Worm (Caenorhabditis elegans) whole organism, L4 larva: ENCODE results near the gene cwp-3.

Source experiments
- R02D3.7 ChIP-seq: fragments of 150-350 bp; sonication (generic microtip); optimal IDR thresholded peaks from 3 replicates; lab custom pipeline; 2014; ENCODE audit warnings: missing biosample characterization, missing genetic modification characterization
- Y48G9A.11 ChIP-seq: fragments of 200-800 bp; sonication (Bioruptor generic); IDR thresholded peaks from 2 replicates; pipeline ENCODE4 v1.3.6; 2022; ENCODE audit warnings: missing genetic modification reagents, missing genetic modification characterization, missing compliant biosample characterization
- Y5F2A.4 ChIP-seq: fragments of 200-800 bp; sonication (Bioruptor generic); optimal IDR thresholded peaks from 2 replicates; lab custom pipeline; 2018; ENCODE audit warnings: mild to moderate bottlenecking, missing genetic modification characterization, missing compliant biosample characterization
- ZK337.2 ChIP-seq: fragments of 200-800 bp; sonication (Bioruptor generic); IDR thresholded peaks from 2 replicates; pipeline ENCODE4 v1.3.6; 2022; ENCODE audit warnings: missing genetic modification reagents, missing genetic modification characterization, missing compliant biosample characterization
- ZK546.5 ChIP-seq, 2 experiments: sonication (generic microtip); optimal IDR thresholded peaks; 2 replicates each; lab custom pipeline; 2017; ENCODE audit warnings: missing biosample characterization in 2 of 2, missing genetic modification characterization in 2 of 2
- aha-1 ChIP-seq: fragments of 150-350 bp; peaks from one replicate; lab custom pipeline; 2014; ENCODE audit warnings: missing biosample characterization, missing genetic modification characterization
- aly-2 ChIP-seq: sonication (generic microtip); optimal IDR thresholded peaks from 2 replicates; lab custom pipeline; 2018; ENCODE audit warnings: missing biosample characterization, missing genetic modification characterization
- attf-4 ChIP-seq: sonication (generic microtip); optimal IDR thresholded peaks from 3 replicates; lab custom pipeline; 2017; ENCODE audit warnings: missing biosample characterization, missing genetic modification characterization
- ceh-32 ChIP-seq: sonication (generic microtip); optimal IDR thresholded peaks from 2 replicates; lab custom pipeline; 2016; ENCODE audit warnings: mild to moderate bottlenecking, missing genetic modification characterization, missing compliant biosample characterization; ENCODE audit not compliant: poor library complexity
- ceh-44 ChIP-seq: fragments of 200-800 bp; sonication (Bioruptor generic); IDR thresholded peaks from 2 replicates; pipeline ENCODE4 v1.3.6; 2022; ENCODE audit warnings: missing genetic modification reagents, missing genetic modification characterization, missing compliant biosample characterization
- cey-2 ChIP-seq: sonication (generic microtip); optimal IDR thresholded peaks from 3 replicates; lab custom pipeline; 2017; ENCODE audit warnings: missing genetic modification characterization, mild to moderate bottlenecking, missing compliant biosample characterization, antibody characterized with exemption, borderline replicate concordance; ENCODE audit not compliant: insufficient read depth
- daf-12 ChIP-seq: fragments of 150-350 bp; optimal IDR thresholded peaks from 2 replicates; lab custom pipeline; 2014; ENCODE audit warnings: missing biosample characterization, missing genetic modification reagents, missing genetic modification characterization
- daf-16 ChIP-seq, 3 experiments: sonication (generic microtip); optimal IDR thresholded peaks; 2 replicates each; lab custom pipeline; 2016 to 2017; ENCODE audit warnings: missing genetic modification characterization in 3 of 3, missing genetic modification reagents in 3 of 3, mild to moderate bottlenecking in 2 of 3, missing compliant biosample characterization in 2 of 3, missing biosample characterization in 1 of 3, moderate library complexity in 1 of 3
- dmd-6 ChIP-seq: fragments of 200-800 bp; sonication (Bioruptor generic); IDR thresholded peaks from 2 replicates; pipeline ENCODE4 v1.3.6; 2022; ENCODE audit warnings: missing genetic modification reagents, missing genetic modification characterization, missing compliant biosample characterization
- egl-27 ChIP-seq: sonication (generic microtip); optimal IDR thresholded peaks from 3 replicates; lab custom pipeline; 2017; ENCODE audit warnings: missing biosample characterization, missing genetic modification reagents, missing genetic modification characterization
- fkh-10 ChIP-seq: fragments of 150-350 bp; optimal IDR thresholded peaks from 2 replicates; lab custom pipeline; 2014; ENCODE audit warnings: missing biosample characterization, missing genetic modification reagents, missing genetic modification characterization
- fos-1 ChIP-seq: fragments of 150-350 bp; optimal IDR thresholded peaks from 2 replicates; lab custom pipeline; 2014; ENCODE audit warnings: missing biosample characterization, missing genetic modification characterization
- hlh-11 ChIP-seq: fragments of 200-800 bp; sonication (Bioruptor generic); optimal IDR thresholded peaks from 2 replicates; lab custom pipeline; 2018; ENCODE audit warnings: mild to moderate bottlenecking, missing genetic modification characterization, missing compliant biosample characterization
- lin-13 ChIP-seq: fragments of 150-350 bp; optimal IDR thresholded peaks from 2 replicates; lab custom pipeline; 2014; ENCODE audit warnings: missing biosample characterization, missing genetic modification reagents, missing genetic modification characterization
- lin-39 ChIP-seq: fragments of 150-350 bp; optimal IDR thresholded peaks from 2 replicates; lab custom pipeline; 2014; ENCODE audit warnings: missing biosample characterization, missing genetic modification reagents, missing genetic modification characterization
- lir-3 ChIP-seq: sonication (generic microtip); optimal IDR thresholded peaks from 2 replicates; lab custom pipeline; 2016; ENCODE audit warnings: mild to moderate bottlenecking, missing genetic modification characterization, missing compliant biosample characterization
- mdl-1 ChIP-seq, 2 experiments: fragments of 150-350 bp in 1 of 2; sonication (generic microtip) in 1 of 2; optimal IDR thresholded peaks; 2 replicates each; lab custom pipeline; 2014 to 2017; ENCODE audit warnings: missing biosample characterization in 2 of 2, missing genetic modification characterization in 2 of 2
- mdt-29 ChIP-seq: fragments of 200-800 bp; sonication (Bioruptor generic); IDR thresholded peaks from 2 replicates; pipeline ENCODE4 v1.3.6; 2022; ENCODE audit warnings: missing genetic modification reagents, missing genetic modification characterization, missing compliant biosample characterization
- mxl-2 ChIP-seq: fragments of 200-800 bp; sonication (Bioruptor generic); conservative IDR thresholded peaks from 2 replicates; pipeline ENCODE4 v1.3.6; 2022; ENCODE audit warnings: missing genetic modification reagents, missing genetic modification characterization, missing compliant biosample characterization
- mxl-3 ChIP-seq: fragments of 200-800 bp; sonication (Bioruptor generic); optimal IDR thresholded peaks from 2 replicates; lab custom pipeline; 2018; ENCODE audit warnings: mild to moderate bottlenecking, missing genetic modification characterization, missing compliant biosample characterization
- nhr-10 ChIP-seq: fragments of 150-350 bp; optimal IDR thresholded peaks from 2 replicates; lab custom pipeline; 2014; ENCODE audit warnings: missing biosample characterization, missing genetic modification characterization
- nhr-11 ChIP-seq: fragments of 150-350 bp; optimal IDR thresholded peaks from 2 replicates; lab custom pipeline; 2014; ENCODE audit warnings: missing biosample characterization, missing genetic modification characterization
- nhr-111 ChIP-seq: fragments of 200-800 bp; sonication (Bioruptor generic); optimal IDR thresholded peaks from 2 replicates; lab custom pipeline; 2018; ENCODE audit warnings: mild to moderate bottlenecking, missing genetic modification characterization, missing compliant biosample characterization
- nhr-237 ChIP-seq: sonication (generic microtip); optimal IDR thresholded peaks from 2 replicates; lab custom pipeline; 2017; ENCODE audit warnings: missing biosample characterization, missing genetic modification characterization
- nhr-28 ChIP-seq: fragments of 150-350 bp; optimal IDR thresholded peaks from 2 replicates; lab custom pipeline; 2014; ENCODE audit warnings: missing biosample characterization, missing genetic modification characterization
- nhr-48 ChIP-seq: sonication (generic microtip); optimal IDR thresholded peaks from 2 replicates; lab custom pipeline; 2016; ENCODE audit warnings: mild to moderate bottlenecking, missing genetic modification characterization, missing compliant biosample characterization
- php-3 ChIP-seq: fragments of 200-800 bp; sonication (Bioruptor generic); IDR thresholded peaks from 2 replicates; pipeline ENCODE4 v1.3.6; 2022; ENCODE audit warnings: missing genetic modification reagents, missing genetic modification characterization, missing compliant biosample characterization
- saeg-2 ChIP-seq: fragments of 200-800 bp; sonication (Bioruptor generic); IDR thresholded peaks from 2 replicates; pipeline ENCODE4 v1.3.6; 2022; ENCODE audit warnings: missing genetic modification reagents, missing genetic modification characterization, missing compliant biosample characterization
- skn-1 ChIP-seq: fragments of 150-350 bp; optimal IDR thresholded peaks from 2 replicates; lab custom pipeline; 2014; ENCODE audit warnings: missing biosample characterization, missing genetic modification characterization
- snpc-4 ChIP-seq: fragments of 150-350 bp; optimal IDR thresholded peaks from 2 replicates; lab custom pipeline; 2014; ENCODE audit warnings: missing biosample characterization, missing genetic modification characterization
- tra-1 ChIP-seq: fragments of 200-800 bp; sonication (Bioruptor generic); IDR thresholded peaks from 2 replicates; pipeline ENCODE4 v1.3.6; 2022; ENCODE audit warnings: missing genetic modification reagents, missing genetic modification characterization, missing compliant biosample characterization
- unc-62 ChIP-seq, 3 experiments: fragments of 150-350 bp in 1 of 3; sonication (generic microtip); optimal IDR thresholded peaks in 2 of 3; peaks in 1 of 3; 1 replicate in 1 of 3; 2 replicates in 2 of 3; lab custom pipeline; 2014 to 2017; ENCODE audit warnings: missing biosample characterization in 3 of 3, missing genetic modification characterization in 3 of 3, missing genetic modification reagents in 3 of 3, missing genotype in 1 of 3
- zag-1 ChIP-seq: fragments of 150-350 bp; optimal IDR thresholded peaks from 2 replicates; lab custom pipeline; 2014; ENCODE audit warnings: missing biosample characterization, missing genetic modification characterization
- zfp-3 ChIP-seq: fragments of 200-800 bp; sonication (Bioruptor generic); conservative IDR thresholded peaks from 2 replicates; pipeline ENCODE4 v1.3.6; 2022; ENCODE audit warnings: missing genetic modification reagents, missing genetic modification characterization, missing compliant biosample characterization

The cwp-3 gene

DNA sequence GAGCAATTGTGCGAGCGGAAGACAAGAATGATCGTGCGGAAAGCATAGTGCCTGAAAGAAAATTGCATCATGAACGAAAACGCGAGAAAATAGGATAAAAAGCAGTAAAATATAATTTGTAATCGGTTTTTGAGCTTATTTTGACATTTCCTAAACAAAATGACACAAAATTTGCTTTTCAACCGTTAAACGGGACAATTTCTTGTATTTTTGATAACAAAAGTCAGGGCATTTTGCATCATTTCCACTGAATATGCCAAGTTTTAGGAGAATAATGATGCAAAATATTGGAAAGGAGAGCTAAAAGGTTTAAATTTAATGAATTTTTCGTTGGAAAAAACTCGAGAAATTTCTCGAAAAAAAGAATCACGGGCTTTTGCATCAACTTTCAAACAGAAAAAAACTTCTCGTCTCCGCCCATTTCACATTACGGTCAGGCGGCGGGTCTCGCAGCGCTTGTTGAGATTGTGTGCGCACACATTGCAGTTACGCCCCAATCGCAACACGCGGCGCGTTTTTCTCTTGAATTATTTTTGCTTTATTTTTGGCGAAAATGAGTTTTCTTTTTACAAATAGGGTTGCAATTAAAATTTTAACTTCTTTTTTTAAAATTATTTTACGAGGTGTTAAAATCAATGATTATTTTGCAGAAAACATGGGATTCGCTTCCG is 15.8 kb upstream of the cwp-3 start, which contains the start of the genes hsp-6 and C37H5.5 (continued):
- no peak for TF ChIP-seq nhr-10 (tag; lab: Kevin White, UChicago)
- TF ChIP-seq mdt-29 (GFP tag; lab: Robert Waterston, UW) = peak; percentile 91
- peak in 1 of 2 experiments; percentile 36 for TF ChIP-seq unc-62 (GFP tag; optimal IDR thresholded peaks at IDR 0.05 in 1 of 2; lab: Kevin White, UChicago)
- TF ChIP-seq unc-62 (tag; optimal IDR thresholded peaks at IDR 0.05; lab: Kevin White, UChicago) = no peak
- TF ChIP-seq cey-2 (tag; lab: Kevin White, UChicago) = no peak
- TF ChIP-seq fos-1 (tag; lab: Kevin White, UChicago) = no peak

DNA sequence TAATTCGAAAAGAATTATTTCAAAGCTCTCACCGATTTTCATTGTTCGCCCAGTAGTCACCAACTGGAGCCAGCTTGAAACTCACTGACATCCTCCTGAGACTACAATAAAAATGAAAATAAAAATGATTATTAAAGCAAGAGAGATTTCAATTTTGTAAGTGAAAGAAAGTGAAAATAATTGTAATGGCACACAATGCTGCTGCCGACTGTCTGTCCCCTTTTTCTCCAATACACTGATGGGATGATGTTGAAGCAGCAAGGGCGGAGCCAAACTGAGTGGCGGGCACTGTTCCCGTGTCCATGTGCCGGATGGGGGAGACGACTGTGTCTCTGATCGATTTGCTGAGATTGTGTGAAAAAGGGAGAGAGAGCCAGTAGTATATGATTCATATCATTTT is 8.4 kb upstream of the cwp-3 start, which contains the start of gene C37H5.14:
Gene C37H5.14, minus strand, starts transcription at position 101 of the 400 bp plus-strand sequence.
- TF ChIP-seq hlh-11 = no peak
- TF ChIP-seq mxl-2 (GFP tag; lab: Robert Waterston, UW) = no peak
- no peak for TF ChIP-seq tra-1 (GFP tag; lab: Robert Waterston, UW)
- TF ChIP-seq aha-1 (tag; lab: Kevin White, UChicago) = no peak
- no peak for TF ChIP-seq lin-13 (GFP tag; lab: Kevin White, UChicago)
- TF ChIP-seq nhr-237 (tag; lab: Kevin White, UChicago) = no peak

DNA sequence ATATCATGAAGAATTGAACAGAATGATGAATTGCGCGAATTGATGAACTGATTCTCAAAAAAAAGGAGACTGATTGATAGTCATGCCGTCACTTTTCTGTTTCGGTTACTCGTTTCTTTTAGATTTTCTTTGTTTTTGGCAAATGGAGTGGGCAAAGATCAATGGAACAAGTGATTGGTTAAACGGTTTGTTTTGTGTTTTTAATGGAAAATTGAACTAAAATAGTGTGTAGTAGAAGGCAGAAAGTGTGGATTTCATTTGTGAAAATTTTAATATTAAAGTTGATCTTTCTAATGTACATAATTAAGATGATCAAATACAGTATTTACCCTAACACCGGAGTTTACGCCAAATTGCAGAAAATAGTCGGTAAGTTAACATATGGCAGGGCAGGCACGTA is 2.7 kb upstream of the cwp-3 start, which contains the start of gene nas-9:
Gene nas-9, minus strand, starts transcription at position 101 of the 400 bp plus-strand sequence.
- TF ChIP-seq nhr-28 (tag; lab: Kevin White, UChicago) = peak; percentile 4
- TF ChIP-seq egl-27 (tag; lab: Kevin White, UChicago) = no peak
- TF ChIP-seq, all 104 proteins: peak for 1

ce11 chrV:4841179-4841578 is 1.5 kb upstream of the cwp-3 start, which contains the start of gene cwp-1:
Gene cwp-1 (minus strand): TSS chrV:4841279.
- TF ChIP-seq nhr-48 (no peak), Y5F2A.4 (no peak), unc-62 (GFP tag; optimal IDR thresholded peaks at IDR 0.05 in 1 of 2; lab: Kevin White, UChicago) (no peak), unc-62 (tag; optimal IDR thresholded peaks at IDR 0.05; lab: Kevin White, UChicago) (no peak), nhr-237 (tag; lab: Kevin White, UChicago) (no peak), ZK337.2 (GFP tag; lab: Robert Waterston, UW) (no peak), daf-12 (no peak), tra-1 (GFP tag; lab: Robert Waterston, UW) (no peak), ceh-32 (tag; lab: Kevin White, UChicago) (no peak), ceh-44 (GFP tag; lab: Robert Waterston, UW) (no peak), lin-39 (tag; lab: Kevin White, UChicago) (no peak), php-3 (GFP tag; lab: Robert Waterston, UW) (no peak), zfp-3 (GFP tag; lab: Robert Waterston, UW) (no peak), snpc-4 (tag; lab: Kevin White, UChicago) (no peak), fos-1 (tag; lab: Kevin White, UChicago) (no peak), lir-3 (no peak), mdl-1 (tag; optimal IDR thresholded peaks at IDR 0.05; lab: Kevin White, UChicago) (no peak), R02D3.7 (tag; lab: Kevin White, UChicago) (no peak), daf-16 (GFP tag; optimal IDR thresholded peaks at IDR 0.05; lab: Kevin White, UChicago) (no peak), daf-16 (tag; optimal IDR thresholded peaks at IDR 0.05; lab: Kevin White, UChicago) (no peak), dmd-6 (GFP tag; lab: Robert Waterston, UW) (no peak), mxl-3 (no peak)

ce11 chrV:4844591-4844990 is 2.0 kb downstream of the cwp-3 start, which contains the start of gene abhd-5.2:
Gene abhd-5.2 (plus strand): TSS chrV:4844685.
- TF ChIP-seq nhr-48 = no peak
- peak in 1 of 2 experiments; percentile 67 for TF ChIP-seq unc-62 (GFP tag; optimal IDR thresholded peaks at IDR 0.05 in 1 of 2; lab: Kevin White, UChicago)
- no peak for TF ChIP-seq unc-62 (tag; optimal IDR thresholded peaks at IDR 0.05; lab: Kevin White, UChicago)
- no peak for TF ChIP-seq Y48G9A.11 (GFP tag; lab: Robert Waterston, UW)
- TF ChIP-seq mxl-3 = peak; percentile 53
- TF ChIP-seq nhr-11 (tag; lab: Kevin White, UChicago) = peak; percentile 19
- no peak for TF ChIP-seq saeg-2 (GFP tag; lab: Robert Waterston, UW)
- TF ChIP-seq attf-4 (tag; lab: Kevin White, UChicago) = no peak
- no peak for TF ChIP-seq fkh-10 (GFP tag; lab: Kevin White, UChicago)
- no peak for TF ChIP-seq cey-2 (tag; lab: Kevin White, UChicago)
- peak; percentile 36 for TF ChIP-seq lin-13 (GFP tag; lab: Kevin White, UChicago)
- no peak for TF ChIP-seq mdl-1 (tag; optimal IDR thresholded peaks at IDR 0.05; lab: Kevin White, UChicago)
- no peak for TF ChIP-seq mxl-2 (GFP tag; lab: Robert Waterston, UW)
- TF ChIP-seq zag-1 (tag; lab: Kevin White, UChicago) = no peak
- peak in 1 of 2 experiments; percentile 83 for TF ChIP-seq daf-16 (GFP tag; optimal IDR thresholded peaks at IDR 0.05; lab: Kevin White, UChicago)
- TF ChIP-seq daf-16 (tag; optimal IDR thresholded peaks at IDR 0.05; lab: Kevin White, UChicago) = peak; percentile 51
- no peak for TF ChIP-seq mdt-29 (GFP tag; lab: Robert Waterston, UW)
- TF ChIP-seq skn-1 (tag; lab: Kevin White, UChicago) = no peak
- no peak for TF ChIP-seq ZK546.5 (tag; optimal IDR thresholded peaks at IDR 0.05; lab: Kevin White, UChicago)
- no peak for TF ChIP-seq aly-2 (tag; lab: Kevin White, UChicago)
- TF ChIP-seq nhr-111 (GFP tag; lab: Kevin White, UChicago) = no peak
